Worm (Caenorhabditis elegans): ENCODE results near the gene cyc-2.1.
A peak's percentile ranks its signal among the peaks of the same experiment; 100 is the strongest.

cyc-2.1 gene

DNA sequence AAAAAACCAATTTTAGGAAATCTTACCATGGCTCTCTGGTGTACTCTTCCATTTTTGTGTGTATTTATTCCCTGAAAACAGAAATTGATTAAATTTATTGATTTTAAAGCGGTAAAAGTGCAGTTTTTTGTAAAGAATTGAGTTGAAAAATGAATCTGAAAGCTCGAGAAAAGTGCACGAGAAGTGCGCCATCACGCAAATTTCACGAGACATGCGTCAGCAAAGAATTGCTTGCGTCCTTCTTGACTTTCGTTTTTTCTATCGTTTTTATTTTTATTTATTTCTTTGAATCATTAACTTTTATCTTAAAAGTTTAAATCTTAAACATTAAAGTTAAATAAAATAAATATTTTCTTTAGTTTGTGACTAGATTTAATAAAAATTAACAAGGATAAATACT lies 3.4 kb downstream of the cyc-2.1 start, which contains the start of gene timm-17B.1 (continued):
- peak; percentile 35 for TF ChIP-seq ztf-4 (tag; optimal IDR thresholded peaks at IDR 0.05)
- peak; percentile 73 for TF ChIP-seq tbx-2 (tag; optimal IDR thresholded peaks at IDR 0.05)
- peak; percentile 48 for TF ChIP-seq unc-86 (tag; optimal IDR thresholded peaks at IDR 0.05)
- peak; percentile 34 for TF ChIP-seq ceh-90 (tag; optimal IDR thresholded peaks at IDR 0.05)
- peak; percentile 91 for TF ChIP-seq lin-39 (tag; optimal IDR thresholded peaks at IDR 0.05)
- peak; percentile 55 for TF ChIP-seq F16B12.6 (tag; optimal IDR thresholded peaks at IDR 0.05)
- TF ChIP-seq nhr-84 (tag; optimal IDR thresholded peaks at IDR 0.05) = no peak
- no peak for TF ChIP-seq ceh-63 (GFP tag; optimal IDR thresholded peaks at IDR 0.05)
- TF ChIP-seq nhr-12 (tag; optimal IDR thresholded peaks at IDR 0.05) = no peak
- peak; percentile 73 for TF ChIP-seq nhr-20 (tag; optimal IDR thresholded peaks at IDR 0.05)
- peak; percentile 76 for TF ChIP-seq nhr-90 (tag; optimal IDR thresholded peaks at IDR 0.05; ENCODE audit: poor library complexity)
- TF ChIP-seq unc-62 (GFP tag; optimal IDR thresholded peaks at IDR 0.05) = no peak
- TF ChIP-seq sptf-1 (tag; optimal IDR thresholded peaks at IDR 0.05) = no peak
- peak; percentile 44 for TF ChIP-seq sox-4 (tag; optimal IDR thresholded peaks at IDR 0.05)
- peak in 2 of 6 experiments; percentile 25 to 45 for TF ChIP-seq elt-3 (tag; optimal IDR thresholded peaks at IDR 0.05)
- no peak for TF ChIP-seq nhr-28 (tag; optimal IDR thresholded peaks at IDR 0.05)
- TF ChIP-seq fkh-10 (GFP tag; optimal IDR thresholded peaks at IDR 0.05) = no peak
- peak; percentile 69 for TF ChIP-seq irx-1 (tag; optimal IDR thresholded peaks at IDR 0.05)
- TF ChIP-seq nhr-237 (tag; optimal IDR thresholded peaks at IDR 0.05) = no peak
- TF ChIP-seq skn-1 (tag; optimal IDR thresholded peaks at IDR 0.05) = peak; percentile 49
- peak; percentile 36 for TF ChIP-seq hpl-2 (GFP tag; optimal IDR thresholded peaks at IDR 0.05)
- no peak for TF ChIP-seq unc-30 (tag; optimal IDR thresholded peaks at IDR 0.05)
- TF ChIP-seq nhr-11 (tag; optimal IDR thresholded peaks at IDR 0.05) = peak; percentile 51
- TF ChIP-seq lir-3 (tag; optimal IDR thresholded peaks at IDR 0.05; ENCODE audit: poor library complexity) = peak; percentile 45
- TF ChIP-seq elt-2 (tag; optimal IDR thresholded peaks at IDR 0.05) = peak; percentile 26
- 0 out of 2 replicates have a peak, but pooled peaks have one; percentile 40 for TF ChIP-seq mab-9 (GFP tag; IDR thresholded peaks at IDR 0.05)
- peak; percentile 88 for TF ChIP-seq nhr-47 (tag; optimal IDR thresholded peaks at IDR 0.05)
- TF ChIP-seq C34B4.2 (tag; optimal IDR thresholded peaks at IDR 0.05) = no peak
- peak in 1 of 2 experiments; percentile 56 for TF ChIP-seq mdl-1 (tag; optimal IDR thresholded peaks at IDR 0.05)
- no peak for TF ChIP-seq sup-37 (GFP tag; optimal IDR thresholded peaks at IDR 0.05)
- TF ChIP-seq mef-2 (tag; optimal IDR thresholded peaks at IDR 0.05) = no peak
- TF ChIP-seq nhr-71 (tag; optimal IDR thresholded peaks at IDR 0.05) = peak; percentile 84
- peak; percentile 5 for TF ChIP-seq C04F5.9 (tag; optimal IDR thresholded peaks at IDR 0.05)
- peak; percentile 71 to 79 for TF ChIP-seq efl-1 (optimal IDR thresholded peaks at IDR 0.05)
- peak; percentile 76 to 97 for TF ChIP-seq efl-1 (GFP tag; optimal IDR thresholded peaks at IDR 0.05 in 1 of 2)
- no peak for TF ChIP-seq egl-27 (tag; optimal IDR thresholded peaks at IDR 0.05)
- TF ChIP-seq dpl-1 (GFP tag; optimal IDR thresholded peaks at IDR 0.05) = peak; percentile 73 to 81 (median 81)

ce11 chrIV:4744167-4744566 lies 4.6 kb downstream of the cyc-2.1 start, which contains the start of gene hoe-1:
Gene hoe-1 (minus strand): TSS chrIV:4744267.
- no peak for TF ChIP-seq C16A3.4 (tag; optimal IDR thresholded peaks at IDR 0.05)
- no peak for TF ChIP-seq efl-1 (optimal IDR thresholded peaks at IDR 0.05)
- TF ChIP-seq efl-1 (GFP tag; optimal IDR thresholded peaks at IDR 0.05 in 1 of 2) = peak in 1 of 2 experiments; percentile 24

ce11 chrIV:4742480-4742879 lies 6.3 kb downstream of the cyc-2.1 start:
- TF ChIP-seq hpl-2 (GFP tag; optimal IDR thresholded peaks at IDR 0.05) (no peak), efl-1 (optimal IDR thresholded peaks at IDR 0.05) (no peak), efl-1 (GFP tag; optimal IDR thresholded peaks at IDR 0.05 in 1 of 2) (peak in 1 of 2 experiments; percentile 91), mab-9 (GFP tag; IDR thresholded peaks at IDR 0.05) (no peak)

DNA sequence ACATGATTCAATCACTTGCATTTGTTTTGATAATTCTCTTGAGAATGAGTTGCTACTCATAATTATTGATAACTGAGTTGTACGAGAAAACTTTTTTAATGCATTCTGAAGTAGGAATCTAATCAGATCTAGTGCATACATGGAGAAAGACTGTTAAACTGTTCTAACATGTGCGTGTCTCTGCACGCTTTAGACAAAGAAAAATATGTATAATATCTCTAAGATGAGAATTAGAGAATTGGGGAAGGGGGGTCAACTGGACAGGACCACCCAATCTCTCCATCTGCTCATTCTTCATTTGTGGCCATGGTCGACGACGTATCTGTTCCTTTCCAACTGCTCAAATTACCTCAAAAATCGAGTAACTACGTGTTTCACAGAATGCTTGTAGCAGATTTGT lies 11.6 kb downstream of the cyc-2.1 start, which contains the start of gene fbxb-78:
Gene fbxb-78, plus strand, starts transcription at position 301 of the 400 bp plus-strand sequence.
- no peak for TF ChIP-seq ceh-82 (tag; optimal IDR thresholded peaks at IDR 0.05)
- no peak for TF ChIP-seq nhr-90 (tag; optimal IDR thresholded peaks at IDR 0.05; ENCODE audit: poor library complexity)
- no peak for TF ChIP-seq irx-1 (tag; optimal IDR thresholded peaks at IDR 0.05)
- no peak for TF ChIP-seq skn-1 (tag; optimal IDR thresholded peaks at IDR 0.05)
- no peak for TF ChIP-seq nhr-20 (tag; optimal IDR thresholded peaks at IDR 0.05)
- TF ChIP-seq lin-15B (tag; optimal IDR thresholded peaks at IDR 0.05) = no peak
- TF ChIP-seq nhr-71 (tag; optimal IDR thresholded peaks at IDR 0.05) = no peak
- no peak for TF ChIP-seq nhr-85 (tag)
- no peak for TF ChIP-seq lir-3 (tag; optimal IDR thresholded peaks at IDR 0.05; ENCODE audit: poor library complexity)
- no peak for TF ChIP-seq vab-15 (tag; optimal IDR thresholded peaks at IDR 0.05)
- TF ChIP-seq nhr-84 (tag; optimal IDR thresholded peaks at IDR 0.05) = no peak
- TF ChIP-seq ztf-11 (tag; optimal IDR thresholded peaks at IDR 0.05) = no peak
- TF ChIP-seq mef-2 (tag; optimal IDR thresholded peaks at IDR 0.05) = no peak
- no peak for TF ChIP-seq nhr-47 (tag; optimal IDR thresholded peaks at IDR 0.05)
- TF ChIP-seq ceh-8 (GFP tag; optimal IDR thresholded peaks at IDR 0.05) = no peak
- no peak for TF ChIP-seq ama-1 (optimal IDR thresholded peaks at IDR 0.05)

All from whole organism, L1 larva.